Worm (Caenorhabditis elegans) whole organism, L2 larva: ENCODE results near the gene exos-1.
A peak's percentile ranks its signal among the peaks of the same experiment; 100 is the strongest.

Experiments
- F13H6.1 ChIP-seq: sonication (generic microtip); optimal IDR thresholded peaks from 2 replicates; lab custom pipeline; 2016; ENCODE audit warnings: missing genetic modification characterization, missing compliant biosample characterization
- R02D3.7 ChIP-seq: fragments of 150-350 bp; optimal IDR thresholded peaks from 2 replicates; lab custom pipeline; 2014; ENCODE audit warnings: missing biosample characterization, missing genetic modification characterization
- Y55F3AM.14 ChIP-seq: fragments of 200-800 bp; sonication (Bioruptor generic); optimal IDR thresholded peaks from 2 replicates; lab custom pipeline; 2018; ENCODE audit warnings: mild to moderate bottlenecking, missing genetic modification characterization, missing compliant biosample characterization
- ZK546.5 ChIP-seq: sonication (generic microtip); optimal IDR thresholded peaks from 2 replicates; lab custom pipeline; 2017; ENCODE audit warnings: missing biosample characterization, missing genetic modification characterization
- alr-1 ChIP-seq: fragments of 150-350 bp; optimal IDR thresholded peaks from 2 replicates; lab custom pipeline; 2014; ENCODE audit warnings: missing biosample characterization, missing genetic modification characterization
- aly-2 ChIP-seq: fragments of 150-350 bp; optimal IDR thresholded peaks from 2 replicates; lab custom pipeline; 2014; ENCODE audit warnings: missing biosample characterization, missing genetic modification characterization
- blmp-1 ChIP-seq: sonication (generic microtip); optimal IDR thresholded peaks from 2 replicates; lab custom pipeline; 2017; ENCODE audit warnings: missing genetic modification characterization, mild to moderate bottlenecking, missing compliant biosample characterization, antibody characterized with exemption, moderate library complexity; ENCODE audit not compliant: insufficient read depth
- ceh-16 ChIP-seq: fragments of 150-350 bp; optimal IDR thresholded peaks from 2 replicates; lab custom pipeline; 2014; ENCODE audit warnings: missing biosample characterization, missing genetic modification characterization
- ceh-82 ChIP-seq: fragments of 150-350 bp; optimal IDR thresholded peaks from 2 replicates; lab custom pipeline; 2014; ENCODE audit warnings: missing biosample characterization, missing genetic modification characterization
- crh-2 ChIP-seq: sonication (generic microtip); optimal IDR thresholded peaks from 2 replicates; lab custom pipeline; 2017; ENCODE audit warnings: missing biosample characterization, missing genetic modification characterization
- dmd-4 ChIP-seq: sonication (generic microtip); optimal IDR thresholded peaks from 2 replicates; lab custom pipeline; 2017; ENCODE audit warnings: missing biosample characterization, missing genetic modification characterization
- elt-1 ChIP-seq: fragments of 150-350 bp; optimal IDR thresholded peaks from 2 replicates; lab custom pipeline; 2014; ENCODE audit warnings: missing biosample characterization, missing genetic modification characterization
- fos-1 ChIP-seq: fragments of 150-350 bp; optimal IDR thresholded peaks from 2 replicates; lab custom pipeline; 2014; ENCODE audit warnings: missing biosample characterization, missing genetic modification characterization
- gmeb-1 ChIP-seq: fragments of 150-350 bp; optimal IDR thresholded peaks from 2 replicates; lab custom pipeline; 2014; ENCODE audit warnings: missing biosample characterization, missing genetic modification characterization
- lin-11 ChIP-seq: fragments of 150-350 bp; sonication (generic microtip); optimal IDR thresholded peaks from 2 replicates; lab custom pipeline; 2014; ENCODE audit warnings: missing biosample characterization, missing genetic modification characterization, inconsistent platforms, mixed read lengths
- lin-13 ChIP-seq: fragments of 150-350 bp; optimal IDR thresholded peaks from 2 replicates; lab custom pipeline; 2014; ENCODE audit warnings: missing biosample characterization, missing genetic modification reagents, missing genetic modification characterization
- lin-39 ChIP-seq: fragments of 150-350 bp; optimal IDR thresholded peaks from 2 replicates; lab custom pipeline; 2014; ENCODE audit warnings: missing biosample characterization, missing genetic modification reagents, missing genetic modification characterization
- lsy-2 ChIP-seq, 2 experiments: fragments of 150-350 bp in 1 of 2; sonication (generic microtip) in 1 of 2; optimal IDR thresholded peaks; 2 replicates each; lab custom pipeline; 2014 to 2017; ENCODE audit warnings: missing biosample characterization in 2 of 2, missing genetic modification characterization in 2 of 2
- mab-5 ChIP-seq: fragments of 150-350 bp; optimal IDR thresholded peaks from 2 replicates; lab custom pipeline; 2014; ENCODE audit warnings: missing biosample characterization, missing genetic modification characterization
- mbf-1 ChIP-seq: sonication (generic microtip); optimal IDR thresholded peaks from 2 replicates; lab custom pipeline; 2017; ENCODE audit warnings: missing biosample characterization, missing genetic modification characterization
- mdl-1 ChIP-seq, 2 experiments: fragments of 150-350 bp in 1 of 2; sonication (generic microtip) in 1 of 2; optimal IDR thresholded peaks; 2 replicates each; lab custom pipeline; 2017; ENCODE audit warnings: missing biosample characterization in 2 of 2, missing genetic modification characterization in 2 of 2
- nhr-10 ChIP-seq: sonication (generic microtip); optimal IDR thresholded peaks from 2 replicates; lab custom pipeline; 2017; ENCODE audit warnings: missing biosample characterization, missing genetic modification characterization
- nhr-11 ChIP-seq: fragments of 150-350 bp; optimal IDR thresholded peaks from 2 replicates; lab custom pipeline; 2014; ENCODE audit warnings: missing biosample characterization, missing genetic modification characterization
- nhr-12 ChIP-seq: fragments of 150-350 bp; optimal IDR thresholded peaks from 2 replicates; lab custom pipeline; 2014; ENCODE audit warnings: missing biosample characterization, missing genetic modification characterization
- nhr-129 ChIP-seq: fragments of 150-350 bp; optimal IDR thresholded peaks from 2 replicates; lab custom pipeline; 2014; ENCODE audit warnings: missing biosample characterization, missing genetic modification characterization
- nhr-23 ChIP-seq: fragments of 150-350 bp; optimal IDR thresholded peaks from 2 replicates; lab custom pipeline; 2014; ENCODE audit warnings: missing biosample characterization, missing genetic modification reagents, missing genetic modification characterization
- nhr-237 ChIP-seq: fragments of 150-350 bp; optimal IDR thresholded peaks from 2 replicates; lab custom pipeline; 2014; ENCODE audit warnings: missing biosample characterization, missing genetic modification characterization
- nhr-25 ChIP-seq: fragments of 150-350 bp; sonication (generic microtip); optimal IDR thresholded peaks from 3 replicates; lab custom pipeline; 2014; ENCODE audit warnings: missing biosample characterization, missing genetic modification characterization
- nhr-6 ChIP-seq: fragments of 150-350 bp; optimal IDR thresholded peaks from 2 replicates; lab custom pipeline; 2014; ENCODE audit warnings: missing biosample characterization, missing genetic modification characterization
- nhr-77 ChIP-seq: fragments of 150-350 bp; optimal IDR thresholded peaks from 2 replicates; lab custom pipeline; 2014; ENCODE audit warnings: missing biosample characterization, missing genetic modification characterization
- sem-4 ChIP-seq: fragments of 150-350 bp; optimal IDR thresholded peaks from 2 replicates; lab custom pipeline; 2014; ENCODE audit warnings: missing biosample characterization, missing genetic modification reagents, missing genetic modification characterization
- skn-1 ChIP-seq: sonication (generic microtip); optimal IDR thresholded peaks from 2 replicates; lab custom pipeline; 2017; ENCODE audit warnings: missing biosample characterization, missing genetic modification characterization
- sma-3 ChIP-seq: sonication (generic microtip); optimal IDR thresholded peaks from 2 replicates; lab custom pipeline; 2016; ENCODE audit warnings: missing genetic modification reagents, missing genetic modification characterization, missing compliant biosample characterization
- sma-9 ChIP-seq, 2 experiments: fragments of 150-350 bp in 1 of 2; sonication (generic microtip) in 1 of 2; optimal IDR thresholded peaks; 2 replicates each; lab custom pipeline; 2014 to 2016; ENCODE audit warnings: missing genetic modification characterization in 2 of 2, mild to moderate bottlenecking in 1 of 2, missing biosample characterization in 1 of 2, missing compliant biosample characterization in 1 of 2, missing genetic modification reagents in 1 of 2, moderate library complexity in 1 of 2
- snpc-4 ChIP-seq: fragments of 150-350 bp; optimal IDR thresholded peaks from 2 replicates; lab custom pipeline; 2014; ENCODE audit warnings: missing biosample characterization, missing genetic modification characterization
- unc-39 ChIP-seq: fragments of 150-350 bp; optimal IDR thresholded peaks from 2 replicates; lab custom pipeline; 2014; ENCODE audit warnings: missing biosample characterization, missing genetic modification characterization
- unc-55 ChIP-seq: fragments of 150-350 bp; sonication (generic microtip); optimal IDR thresholded peaks from 3 replicates; lab custom pipeline; 2014; ENCODE audit warnings: missing biosample characterization, missing genetic modification reagents, missing genetic modification characterization
- unc-62 ChIP-seq: fragments of 150-350 bp; optimal IDR thresholded peaks from 2 replicates; lab custom pipeline; 2014; ENCODE audit warnings: missing biosample characterization, missing genetic modification reagents, missing genetic modification characterization
- zag-1 ChIP-seq: fragments of 150-350 bp; optimal IDR thresholded peaks from 2 replicates; lab custom pipeline; 2014; ENCODE audit warnings: missing biosample characterization, missing genetic modification characterization
- ztf-1 ChIP-seq: fragments of 200-800 bp; sonication (Bioruptor generic); conservative IDR thresholded peaks from 2 replicates; pipeline ENCODE4 v1.3.6; 2022; ENCODE audit warnings: missing genetic modification characterization, missing compliant biosample characterization
- ztf-4 ChIP-seq: fragments of 150-350 bp; optimal IDR thresholded peaks from 2 replicates; lab custom pipeline; 2014; ENCODE audit warnings: missing biosample characterization, missing genetic modification characterization

The exos-1 gene

DNA sequence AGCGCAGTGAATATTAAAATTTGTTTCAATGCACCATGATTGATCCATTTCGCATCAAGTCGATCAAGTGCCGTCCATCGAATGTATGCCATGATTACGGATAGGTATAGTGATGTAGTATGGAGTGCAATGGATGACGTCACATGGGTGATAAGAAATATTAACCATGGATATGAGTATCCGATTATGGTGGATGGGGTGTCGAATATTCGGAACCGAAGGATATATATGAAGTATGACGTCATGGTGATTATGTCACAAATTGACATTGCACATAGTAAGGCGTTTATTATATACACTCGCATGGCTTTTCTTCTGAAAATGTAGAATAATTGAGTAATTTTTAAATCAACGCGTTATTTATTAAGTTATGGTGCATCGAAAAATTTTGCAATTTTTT is 14.8 kb upstream of the exos-1 start:
- TF ChIP-seq R02D3.7: no peak
- no peak for TF ChIP-seq aly-2 (tag; lab: Kevin White, UChicago)
- no peak for TF ChIP-seq F13H6.1
- no peak for TF ChIP-seq nhr-11 (tag; lab: Kevin White, UChicago)
- TF ChIP-seq lin-13: no peak
- TF ChIP-seq snpc-4 (tag; lab: Kevin White, UChicago): no peak
- TF ChIP-seq unc-62: no peak
- no peak for TF ChIP-seq crh-2 (tag; lab: Kevin White, UChicago)
- TF ChIP-seq ceh-16 (tag; lab: Kevin White, UChicago): no peak
- no peak for TF ChIP-seq lin-11 (tag; lab: Kevin White, UChicago)
- no peak for TF ChIP-seq lin-39
- no peak for TF ChIP-seq fos-1
- no peak for TF ChIP-seq nhr-77 (tag; lab: Kevin White, UChicago)
- no peak for TF ChIP-seq elt-1
- no peak for TF ChIP-seq sma-3
- TF ChIP-seq lsy-2 (tag; optimal IDR thresholded peaks at IDR 0.05; lab: Kevin White, UChicago): no peak
- TF ChIP-seq unc-39 (tag; lab: Kevin White, UChicago): no peak
- TF ChIP-seq gmeb-1 (tag; lab: Kevin White, UChicago): no peak
- TF ChIP-seq alr-1 (tag; lab: Kevin White, UChicago): no peak

DNA sequence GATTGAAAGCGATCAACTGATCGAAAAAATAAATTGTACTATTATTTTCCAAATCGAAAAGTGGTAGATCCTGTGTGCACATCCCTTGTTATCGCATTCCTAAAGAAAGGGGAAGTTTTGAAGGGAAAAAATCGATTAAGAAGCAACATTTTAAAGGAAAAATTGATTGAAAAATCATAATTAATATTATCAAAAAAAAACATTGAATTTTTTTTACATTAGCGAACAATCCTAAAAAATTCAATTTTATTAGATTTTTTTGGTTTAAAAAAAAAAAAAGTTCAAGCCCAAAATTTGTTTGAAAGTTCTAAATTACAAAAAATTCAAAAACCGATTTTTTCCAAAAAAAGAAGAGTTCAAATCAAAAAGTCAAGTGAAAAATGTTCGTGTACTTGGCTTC is 13.7 kb upstream of the exos-1 start, which contains the start of gene dmsr-5:
Gene dmsr-5, minus strand, starts transcription at position 101 of the 400 bp plus-strand sequence.
- TF ChIP-seq ceh-82 (no peak), skn-1 (tag; lab: Kevin White, UChicago) (no peak), dmd-4 (tag; lab: Kevin White, UChicago) (no peak), nhr-25 (tag; lab: Kevin White, UChicago) (no peak), unc-62 (no peak), F13H6.1 (no peak), lin-13 (no peak), aly-2 (tag; lab: Kevin White, UChicago) (no peak)

DNA sequence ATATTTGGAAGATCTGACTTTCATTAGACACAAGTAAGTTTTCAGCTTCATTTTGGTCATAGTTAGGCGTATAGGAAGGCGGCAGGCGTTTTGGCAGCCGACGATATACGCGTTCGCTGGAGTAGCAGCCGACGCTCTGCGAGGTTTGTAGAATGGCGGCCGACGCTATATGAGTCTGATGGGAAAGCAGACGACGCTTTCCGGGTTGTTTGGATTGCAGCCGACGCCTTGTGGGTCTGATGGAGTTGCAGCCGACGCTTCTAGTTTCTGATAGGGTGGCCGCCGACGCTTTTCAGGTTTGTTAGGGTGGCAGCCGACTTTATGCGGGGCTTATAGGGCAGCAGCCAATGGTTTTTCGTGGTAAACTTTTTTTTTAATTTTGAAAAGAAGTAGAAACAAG is 6.0 kb upstream of the exos-1 start:
- TF ChIP-seq Y55F3AM.14: no peak
- no peak for TF ChIP-seq mab-5 (tag; lab: Kevin White, UChicago)
- TF ChIP-seq snpc-4 (tag; lab: Kevin White, UChicago): no peak
- TF ChIP-seq nhr-129: no peak
- TF ChIP-seq lin-39: no peak
- TF ChIP-seq nhr-6 (tag; lab: Kevin White, UChicago): no peak
- TF ChIP-seq alr-1 (tag; lab: Kevin White, UChicago): no peak
- no peak for TF ChIP-seq nhr-12 (tag; lab: Kevin White, UChicago)
- TF ChIP-seq nhr-10 (tag; lab: Kevin White, UChicago): no peak
- TF ChIP-seq sma-9 (GFP tag; optimal IDR thresholded peaks at IDR 0.05; lab: Kevin White, UChicago): no peak
- TF ChIP-seq sma-9 (tag; optimal IDR thresholded peaks at IDR 0.05; lab: Kevin White, UChicago): no peak
- TF ChIP-seq mbf-1 (tag; lab: Kevin White, UChicago): no peak
- no peak for TF ChIP-seq zag-1 (tag; lab: Kevin White, UChicago)
- TF ChIP-seq ZK546.5 (tag; lab: Kevin White, UChicago): no peak
- TF ChIP-seq unc-39 (tag; lab: Kevin White, UChicago): no peak
- TF ChIP-seq sem-4 (tag; lab: Kevin White, UChicago): no peak
- no peak for TF ChIP-seq lin-13
- TF ChIP-seq F13H6.1: no peak

DNA sequence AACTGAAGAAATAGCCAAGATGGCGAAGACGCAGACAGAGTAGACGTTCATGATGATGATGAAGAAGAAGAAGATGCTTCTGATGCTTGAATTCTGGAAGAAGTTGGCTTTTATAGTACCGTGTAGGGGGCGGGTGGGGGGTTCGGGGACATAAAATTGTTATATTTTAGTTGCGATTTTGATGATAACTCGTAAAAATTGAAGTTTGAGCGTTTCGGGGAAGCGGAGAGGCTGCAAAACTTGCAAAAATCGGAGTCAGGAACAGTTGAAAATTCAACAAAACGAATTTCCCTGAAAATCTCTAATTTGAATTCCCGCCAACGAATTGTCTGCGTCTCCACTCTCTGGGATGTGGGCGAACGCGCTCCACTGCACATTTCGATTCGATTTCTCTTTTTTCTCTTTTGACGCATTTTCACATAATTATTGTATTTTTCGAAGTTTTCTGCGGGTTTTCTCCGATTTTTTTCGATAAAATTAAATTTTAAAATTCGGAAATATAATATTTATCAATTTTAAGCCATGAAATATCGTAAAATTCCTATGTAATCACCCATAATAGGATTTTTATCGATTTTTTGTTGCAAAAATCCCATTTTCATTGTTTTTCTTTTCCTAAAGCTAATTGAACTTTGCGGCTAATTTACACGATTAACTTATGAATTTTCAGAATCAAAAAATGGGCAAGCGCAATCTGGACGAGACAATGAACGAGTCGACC is 1.1 kb upstream of the exos-1 start, which contains the start of the genes fipr-17 and Y48A6B.3:
Gene fipr-17, minus strand, starts transcription at position 51 of the 721 bp plus-strand sequence.
Gene Y48A6B.3, plus strand, starts transcription at position 671 of the 721 bp plus-strand sequence.
- TF ChIP-seq crh-2 (tag; lab: Kevin White, UChicago) (peak; percentile 85), nhr-25 (tag; lab: Kevin White, UChicago) (peak; percentile 68), sem-4 (tag; lab: Kevin White, UChicago) (peak; percentile 30), mab-5 (tag; lab: Kevin White, UChicago) (peak; percentile 65), dmd-4 (tag; lab: Kevin White, UChicago) (no peak), alr-1 (tag; lab: Kevin White, UChicago) (no peak), nhr-237 (no peak), nhr-23 (no peak), sma-3 (peak; percentile 79), unc-55 (GFP tag; lab: Kevin White, UChicago) (peak; percentile 98), nhr-12 (tag; lab: Kevin White, UChicago) (no peak), snpc-4 (tag; lab: Kevin White, UChicago) (peak; percentile 91), nhr-10 (tag; lab: Kevin White, UChicago) (no peak), nhr-6 (tag; lab: Kevin White, UChicago) (peak; percentile 1), unc-39 (tag; lab: Kevin White, UChicago) (no peak), nhr-11 (tag; lab: Kevin White, UChicago) (no peak), R02D3.7 (peak; percentile 30), lsy-2 (tag; optimal IDR thresholded peaks at IDR 0.05; lab: Kevin White, UChicago) (peak; percentile 71 to 91), ceh-16 (tag; lab: Kevin White, UChicago) (peak; percentile 28), ztf-4 (tag; lab: Kevin White, UChicago) (peak; percentile 62), nhr-77 (tag; lab: Kevin White, UChicago) (no peak), lin-11 (tag; lab: Kevin White, UChicago) (peak; percentile 78), sma-9 (GFP tag; optimal IDR thresholded peaks at IDR 0.05; lab: Kevin White, UChicago) (peak; percentile 73), sma-9 (tag; optimal IDR thresholded peaks at IDR 0.05; lab: Kevin White, UChicago) (no peak), ceh-82 (peak; percentile 49), lin-13 (peak; percentile 85), blmp-1 (tag; lab: Kevin White, UChicago) (peak; percentile 56), ztf-1 (GFP tag; lab: Robert Waterston, UW) (no peak), mbf-1 (tag; lab: Kevin White, UChicago) (no peak), aly-2 (tag; lab: Kevin White, UChicago) (no peak), lin-39 (no peak), skn-1 (tag; lab: Kevin White, UChicago) (no peak), nhr-129 (peak; percentile 83), mdl-1 (tag; optimal IDR thresholded peaks at IDR 0.05; lab: Kevin White, UChicago) (peak in 1 of 2 experiments; percentile 13)
